Fruit fly (Drosophila melanogaster): ENCODE measurements around the gene CG42245.
A peak's percentile ranks its signal among the peaks of the same experiment; 100 is the strongest.

Gene CG42245

DNA sequence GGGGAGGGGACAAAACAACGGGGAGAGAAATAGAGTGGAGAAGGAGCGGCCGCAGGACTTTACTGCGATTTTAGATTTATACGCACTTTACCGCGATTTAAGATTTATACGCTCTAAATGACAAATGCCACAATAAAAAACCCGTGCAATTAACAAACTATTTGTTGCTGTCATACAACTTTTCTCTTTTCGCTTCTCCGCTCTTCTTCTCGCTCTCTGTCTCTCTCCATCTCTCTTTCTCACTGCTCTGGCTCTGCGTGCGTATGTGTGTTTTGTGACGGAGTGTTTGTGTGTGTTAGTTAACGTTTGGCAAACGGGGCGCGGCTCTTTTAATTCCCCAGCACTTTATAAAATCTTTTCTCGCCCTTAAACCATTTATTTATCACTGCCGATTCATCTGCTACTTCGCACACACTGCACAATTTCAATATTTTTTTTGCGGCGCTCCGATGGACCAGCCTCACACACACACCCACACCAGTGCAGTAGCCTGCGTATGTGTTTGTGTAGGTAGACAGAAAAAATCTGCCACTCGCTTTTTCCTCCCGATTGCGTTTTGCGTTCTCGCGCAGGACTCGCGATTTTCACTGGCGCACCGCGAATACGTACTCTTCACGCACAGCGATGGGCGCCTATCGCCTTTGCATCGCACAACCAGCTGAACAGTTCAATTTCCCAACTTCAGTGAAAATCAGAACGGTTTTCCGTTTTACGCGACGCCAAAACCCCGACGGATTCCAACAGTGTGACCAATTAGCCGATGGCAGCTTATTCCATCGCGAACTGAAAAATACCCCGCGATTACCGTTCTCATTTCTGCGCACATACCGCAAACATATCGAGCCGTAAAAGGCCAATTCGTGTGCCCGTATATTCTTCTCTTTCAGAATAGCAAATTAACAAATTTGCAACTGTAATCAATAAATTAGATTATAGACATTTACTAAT lies 45.4 kb upstream of the CG42245 start, which contains the start of gene msn (continued):
- TF ChIP-seq CG13287 (GFP tag; IDR thresholded peaks at IDR 0.05; ENCODE audit: partially characterized antibody) = peak; percentile 67
- no peak for TF ChIP-seq Sox102F (GFP tag; optimal IDR thresholded peaks at IDR 0.05)
- no peak for TF ChIP-seq CG12236 (GFP tag; optimal IDR thresholded peaks at IDR 0.05)
- no peak for TF ChIP-seq CG6654 (GFP tag; optimal IDR thresholded peaks at IDR 0.05)
- no peak for TF ChIP-seq schlank (tag; optimal IDR thresholded peaks at IDR 0.05)
- TF ChIP-seq dati (GFP tag; IDR thresholded peaks at IDR 0.05) = no peak
- TF ChIP-seq twi (tag; optimal IDR thresholded peaks at IDR 0.05) = no peak
- no peak for TF ChIP-seq CG3726 (GFP tag; IDR thresholded peaks at IDR 0.05)
- no peak for TF ChIP-seq CG10321 (GFP tag; IDR thresholded peaks at IDR 0.05)
- TF ChIP-seq ase (GFP tag; IDR thresholded peaks at IDR 0.05) = no peak
- peak; percentile 94 for TF ChIP-seq pzg (GFP tag; optimal IDR thresholded peaks at IDR 0.05)
- no peak for TF ChIP-seq croc (GFP tag; conservative IDR thresholded peaks at IDR 0.05)
- TF ChIP-seq CG34376 (GFP tag; optimal IDR thresholded peaks at IDR 0.05) = peak; percentile 83
- no peak for TF ChIP-seq fd102C (GFP tag; optimal IDR thresholded peaks at IDR 0.05)
- TF ChIP-seq pros (GFP tag; optimal IDR thresholded peaks at IDR 0.05) = peak; percentile 18
- no peak for TF ChIP-seq sisA (GFP tag; IDR thresholded peaks at IDR 0.05)
- no peak for TF ChIP-seq CG15601 (tag; optimal IDR thresholded peaks at IDR 0.05)
- no peak for TF ChIP-seq gcm2 (GFP tag; optimal IDR thresholded peaks at IDR 0.05)
- peak; percentile 33 for TF ChIP-seq ems (GFP tag; optimal IDR thresholded peaks at IDR 0.05)
- peak; percentile 50; the same call in 1 of the 2 replicates for TF ChIP-seq sna (GFP tag; IDR thresholded peaks at IDR 0.05; ENCODE audit: partially characterized antibody)
- TF ChIP-seq CG16813 (GFP tag; IDR thresholded peaks at IDR 0.05; ENCODE audit: partially characterized antibody) = peak; percentile 40; the same call in 1 of the 3 replicates
- TF ChIP-seq odd (GFP tag; optimal IDR thresholded peaks at IDR 0.05) = peak; percentile 60
- TF ChIP-seq Sry-β (GFP tag; optimal IDR thresholded peaks at IDR 0.05) = no peak
- peak; percentile 67 for TF ChIP-seq bbx (GFP tag; IDR thresholded peaks at IDR 0.05; ENCODE audit: partially characterized antibody)
- no peak for TF ChIP-seq CG14667 (GFP tag; IDR thresholded peaks at IDR 0.05)
- peak; percentile 50 for TF ChIP-seq CG32532 (GFP tag; IDR thresholded peaks at IDR 0.05)
- TF ChIP-seq crc (GFP tag; optimal IDR thresholded peaks at IDR 0.05) = no peak
- TF ChIP-seq lov (optimal IDR thresholded peaks at IDR 0.05) = no peak
- no peak for TF ChIP-seq lov (GFP tag; IDR thresholded peaks at IDR 0.05)
- no peak for TF ChIP-seq nmo (GFP tag; optimal IDR thresholded peaks at IDR 0.05)
- TF ChIP-seq ssp (GFP tag; IDR thresholded peaks at IDR 0.05) = peak; percentile 57
- no peak for TF ChIP-seq CG1647 (GFP tag; optimal IDR thresholded peaks at IDR 0.05)
- no peak for TF ChIP-seq CG14710 (tag; optimal IDR thresholded peaks at IDR 0.05)
- no peak for TF ChIP-seq ap (GFP tag; IDR thresholded peaks at IDR 0.05)
- TF ChIP-seq CG9876 (GFP tag; optimal IDR thresholded peaks at IDR 0.05) = no peak
- peak; percentile 40 for TF ChIP-seq CG17186 (GFP tag; optimal IDR thresholded peaks at IDR 0.05)
- no peak for TF ChIP-seq CG6175 (GFP tag; IDR thresholded peaks at IDR 0.05)
- TF ChIP-seq crp (GFP tag; optimal IDR thresholded peaks at IDR 0.05) = no peak
- 0 out of 3 replicates have a peak, but pooled peaks have one; percentile 54 for TF ChIP-seq gce (GFP tag; IDR thresholded peaks at IDR 0.05)
- peak; percentile 17 for TF ChIP-seq onecut (GFP tag; IDR thresholded peaks at IDR 0.05)
- no peak for TF ChIP-seq CG5180 (GFP tag; optimal IDR thresholded peaks at IDR 0.05)
- no peak; the same call in 3 of the 4 replicates for TF ChIP-seq Gug (GFP tag; IDR thresholded peaks at IDR 0.05)
- no peak for TF ChIP-seq CG4707 (GFP tag; optimal IDR thresholded peaks at IDR 0.05)
- no peak for TF ChIP-seq E2f1 (GFP tag; IDR thresholded peaks at IDR 0.05)
- no peak for TF ChIP-seq hkb (optimal IDR thresholded peaks at IDR 0.05)
- TF ChIP-seq hkb (GFP tag; IDR thresholded peaks at IDR 0.05) = peak; percentile 7; the same call in 1 of the 2 replicates
- no peak for TF ChIP-seq CG10979 (tag; optimal IDR thresholded peaks at IDR 0.05)
- no peak for TF ChIP-seq corto (GFP tag; optimal IDR thresholded peaks at IDR 0.05)
- no peak for TF ChIP-seq hbn (GFP tag; IDR thresholded peaks at IDR 0.05; ENCODE audit: partially characterized antibody)
